Worm (Caenorhabditis elegans) whole organism, midembryonic: ENCODE data around the gene fbxb-96.
"Not testable (repeated sequence)": the region's sequence is repeated elsewhere in the genome, so short reads cannot be mapped to it uniquely, and the experiment has no call there.

Experiments
- T22C8.4 ChIP-seq: fragments of 200-800 bp; sonication (Bioruptor generic); IDR thresholded peaks from 2 replicates; pipeline ENCODE4 v1.3.6; 2022; ENCODE audit warnings: missing genetic modification characterization, missing compliant biosample characterization
- cog-1 ChIP-seq: sonication (generic microtip); optimal IDR thresholded peaks from 2 replicates; lab custom pipeline; 2016; ENCODE audit warnings: missing genetic modification characterization, missing compliant biosample characterization
- flt-1 ChIP-seq: fragments of 200-800 bp; sonication (Bioruptor generic); IDR thresholded peaks from 2 replicates; pipeline ENCODE4 v1.3.6; 2022; ENCODE audit warnings: missing genetic modification characterization, missing compliant biosample characterization
- klf-2 ChIP-seq: fragments of 200-800 bp; sonication (Bioruptor generic); conservative IDR thresholded peaks from 2 replicates; pipeline ENCODE4 v1.3.6; 2022; ENCODE audit warnings: missing genetic modification reagents, missing genetic modification characterization, missing compliant biosample characterization
- med-1 ChIP-seq: sonication (generic microtip); optimal IDR thresholded peaks from 2 replicates; lab custom pipeline; 2017; ENCODE audit warnings: missing genetic modification characterization, mild to moderate bottlenecking, missing compliant biosample characterization, antibody characterized with exemption, missing genetic modification reagents; ENCODE audit not compliant: insufficient read depth
- ref-1 ChIP-seq: fragments of 200-800 bp; sonication (Bioruptor generic); conservative IDR thresholded peaks from 2 replicates; pipeline ENCODE4 v1.3.6; 2022; ENCODE audit warnings: missing genetic modification reagents, missing genetic modification characterization, missing compliant biosample characterization
- tab-1 ChIP-seq: fragments of 200-800 bp; sonication (Bioruptor generic); IDR thresholded peaks from 2 replicates; pipeline ENCODE4 v1.3.6; 2022; ENCODE audit warnings: missing genetic modification characterization, missing compliant biosample characterization
- ztf-23 ChIP-seq: fragments of 200-800 bp; sonication (Bioruptor generic); IDR thresholded peaks from 2 replicates; pipeline ENCODE4 v1.3.6; 2022; ENCODE audit warnings: missing genetic modification reagents, missing genetic modification characterization, missing compliant biosample characterization
- ztf-29 ChIP-seq: fragments of 200-800 bp; sonication (Bioruptor generic); IDR thresholded peaks from 2 replicates; pipeline ENCODE4 v1.3.6; 2022; ENCODE audit warnings: missing genetic modification reagents, missing genetic modification characterization, missing compliant biosample characterization

fbxb-96 gene

DNA sequence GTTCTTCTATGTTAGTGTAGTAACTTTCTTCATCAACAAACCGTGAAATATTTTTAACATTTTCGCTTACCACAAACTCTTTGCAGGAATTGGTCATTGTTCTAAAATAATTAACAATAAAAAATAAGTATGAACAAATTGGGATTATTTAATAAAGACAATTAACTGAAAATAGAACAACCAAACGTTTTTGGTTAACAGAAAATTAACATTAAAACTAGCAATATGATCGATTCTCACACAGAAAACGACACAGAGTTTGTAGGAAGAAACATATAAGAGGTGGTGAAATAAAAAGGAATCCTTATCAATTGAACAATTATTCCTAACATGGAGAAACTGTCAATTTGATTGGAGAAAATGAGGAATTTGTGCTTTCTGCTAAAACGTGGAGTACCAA, 28.5 kb upstream of the fbxb-96 start, which contains the start of gene math-16:
math-16 (minus strand) TSS at position 101 of the 400 bp plus-strand sequence.
- no peak for TF ChIP-seq ztf-23 (GFP tag; lab: Robert Waterston, UW)
- no peak for TF ChIP-seq klf-2 (GFP tag; lab: Robert Waterston, UW)
- TF ChIP-seq T22C8.4 (GFP tag; lab: Robert Waterston, UW): no peak
- TF ChIP-seq ref-1: no peak
- no peak for TF ChIP-seq cog-1 (tag; lab: Kevin White, UChicago)
- TF ChIP-seq med-1 (GFP tag; lab: Kevin White, UChicago): no peak
- TF ChIP-seq flt-1 (GFP tag; lab: Robert Waterston, UW): no peak
- TF ChIP-seq ztf-29 (GFP tag; lab: Robert Waterston, UW): no peak
- TF ChIP-seq tab-1: no peak

DNA sequence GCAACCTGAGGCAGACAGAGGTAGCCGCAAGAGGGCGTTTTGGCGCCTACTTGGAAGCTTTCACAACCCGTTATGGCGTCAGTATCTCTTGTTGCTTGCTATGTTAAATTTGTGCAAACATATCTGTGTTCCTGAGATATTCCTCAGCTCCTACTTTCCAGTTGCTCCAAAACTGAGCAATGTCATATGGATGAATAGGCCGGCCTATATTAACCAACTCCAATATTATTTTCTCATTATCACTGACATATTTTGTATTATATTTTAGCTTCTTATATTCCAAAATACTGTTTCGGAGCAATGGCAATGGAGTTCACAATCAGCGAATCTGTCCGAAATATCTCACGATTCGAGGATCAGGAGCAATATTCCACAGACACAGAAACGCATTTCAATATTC, 25.5 kb upstream of the fbxb-96 start, which contains the start of gene math-13:
math-13 (plus strand) TSS at position 301 of the 400 bp plus-strand sequence.
- TF ChIP-seq cog-1 (tag; lab: Kevin White, UChicago): no peak
- TF ChIP-seq ztf-29 (GFP tag; lab: Robert Waterston, UW): no peak
- TF ChIP-seq tab-1: no peak
- TF ChIP-seq ztf-23 (GFP tag; lab: Robert Waterston, UW): no peak
- TF ChIP-seq klf-2 (GFP tag; lab: Robert Waterston, UW): no peak

DNA sequence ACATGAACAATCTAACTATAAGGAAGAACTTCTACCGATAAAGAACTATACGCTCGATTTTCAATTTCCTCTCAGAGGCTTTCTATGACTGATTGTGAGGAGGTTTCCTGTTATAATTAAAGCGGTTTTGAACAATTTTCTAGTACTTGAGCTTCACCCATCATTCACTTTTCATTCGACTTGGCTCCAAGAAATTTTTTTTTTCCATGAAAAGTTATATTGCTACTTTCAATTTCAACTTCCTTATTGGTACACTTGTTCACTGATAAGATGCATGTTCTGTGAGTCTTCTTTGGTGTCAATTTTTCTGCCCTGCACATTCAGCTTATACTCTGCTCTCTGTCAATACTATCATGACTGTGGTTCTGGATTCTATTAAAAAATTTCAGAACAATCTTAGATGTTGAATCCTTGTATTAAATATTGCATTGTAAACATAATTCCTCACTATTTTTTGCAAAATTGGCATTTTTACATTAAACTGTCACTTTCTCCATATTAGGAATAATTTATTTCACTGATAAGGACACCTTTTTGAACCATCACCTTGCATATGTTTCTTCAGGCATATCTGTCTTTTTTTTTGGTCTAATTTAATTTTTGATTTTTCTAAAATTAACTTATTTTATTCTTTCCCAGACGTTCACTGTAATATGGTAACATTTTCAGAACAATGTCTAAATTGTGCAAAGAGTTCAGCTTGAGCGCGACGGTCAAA, 20.8 kb upstream of the fbxb-96 start, which contains the start of gene math-10:
math-10 (plus strand) TSS at position 668 of the 718 bp plus-strand sequence.
- TF ChIP-seq tab-1 (no peak), cog-1 (tag; lab: Kevin White, UChicago) (no peak), klf-2 (GFP tag; lab: Robert Waterston, UW) (no peak), ztf-29 (GFP tag; lab: Robert Waterston, UW) (no peak), ztf-23 (GFP tag; lab: Robert Waterston, UW) (no peak), ref-1 (no peak), T22C8.4 (GFP tag; lab: Robert Waterston, UW) (no peak)

DNA sequence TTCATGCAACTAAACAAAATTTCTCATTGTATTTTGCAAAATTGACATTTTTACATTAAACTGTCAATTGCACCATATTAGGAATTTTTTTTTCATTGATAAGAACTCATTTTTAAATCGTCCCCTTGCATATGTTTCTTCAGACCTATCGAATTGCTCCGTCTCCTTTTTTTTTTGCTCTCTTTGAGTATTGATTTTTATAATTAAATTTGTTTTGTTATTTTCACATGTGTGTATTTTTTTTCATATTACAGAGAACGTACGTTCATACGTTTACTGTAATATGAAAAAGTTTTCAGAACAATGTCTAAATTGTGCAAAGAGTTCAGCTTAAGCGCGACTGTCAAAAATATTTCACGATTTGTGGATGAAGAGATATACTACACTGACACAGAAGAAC, 18.9 kb upstream of the fbxb-96 start, which contains the start of gene math-14:
math-14 (plus strand) TSS at position 301 of the 400 bp plus-strand sequence.
- TF ChIP-seq cog-1 (tag; lab: Kevin White, UChicago): no peak
- no peak for TF ChIP-seq T22C8.4 (GFP tag; lab: Robert Waterston, UW)
- TF ChIP-seq ztf-29 (GFP tag; lab: Robert Waterston, UW): no peak

DNA sequence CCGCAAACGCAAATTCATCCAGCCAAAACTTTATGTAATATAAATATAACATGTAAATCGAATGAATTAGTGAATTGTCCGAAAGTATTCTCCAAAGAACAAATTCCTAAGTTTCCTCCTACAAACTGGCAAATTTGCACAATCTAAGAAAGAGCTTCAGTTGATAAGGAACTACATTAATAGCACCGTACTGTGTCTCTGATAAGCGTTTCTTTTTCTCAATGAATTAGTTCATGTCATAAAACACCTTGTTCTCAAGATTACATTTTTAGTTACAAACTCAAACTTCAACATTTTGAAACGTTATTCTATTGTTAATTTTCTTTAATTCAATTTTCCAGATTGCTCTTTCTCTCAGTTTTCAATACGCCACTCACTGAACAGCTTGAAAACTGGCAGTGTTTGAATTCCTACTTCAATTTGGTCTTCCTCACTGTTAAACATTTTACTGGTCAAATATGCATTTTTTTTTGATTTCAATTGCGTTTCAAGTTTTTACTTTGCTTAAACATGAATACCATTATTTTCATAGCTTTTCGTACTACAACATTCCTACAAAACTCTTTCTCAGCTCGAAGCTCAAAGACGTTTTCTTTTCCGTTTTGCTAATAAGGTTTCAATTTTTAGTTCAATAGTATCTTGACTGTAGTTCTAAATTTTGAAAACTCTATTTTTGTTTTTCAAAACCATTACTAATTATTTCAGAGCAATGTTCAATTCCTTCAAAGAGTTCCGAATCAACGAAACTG, 15.7 kb upstream of the fbxb-96 start, which contains the start of gene math-15:
math-15 (plus strand) TSS at position 699 of the 749 bp plus-strand sequence.
- TF ChIP-seq cog-1 (tag; lab: Kevin White, UChicago) (no peak), klf-2 (GFP tag; lab: Robert Waterston, UW) (no peak), ref-1 (no peak), tab-1 (no peak), T22C8.4 (GFP tag; lab: Robert Waterston, UW) (no peak), ztf-23 (GFP tag; lab: Robert Waterston, UW) (no peak), med-1 (GFP tag; lab: Kevin White, UChicago) (no peak), ztf-29 (GFP tag; lab: Robert Waterston, UW) (no peak), flt-1 (GFP tag; lab: Robert Waterston, UW) (no peak)

DNA sequence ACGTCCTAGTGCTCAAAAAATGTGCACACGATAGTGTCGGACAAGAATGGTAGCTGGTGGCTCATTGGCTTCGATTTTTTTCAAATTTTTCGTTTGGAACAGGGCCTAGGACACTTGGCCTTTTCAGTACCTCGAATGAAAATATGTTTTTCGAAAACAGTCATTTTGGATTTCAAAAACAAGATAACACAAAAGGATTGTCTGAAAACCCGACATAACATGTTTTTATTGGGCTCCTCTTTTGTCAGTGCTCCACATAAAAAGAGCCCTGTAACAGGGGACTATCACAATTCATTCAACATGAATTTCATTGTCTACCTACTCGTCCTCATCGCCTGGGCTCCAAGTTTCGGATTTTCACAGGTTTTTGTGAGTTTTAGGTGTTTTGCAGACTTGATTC, 14.1 kb upstream of the fbxb-96 start, which contains the start of gene C16C4.17:
C16C4.17 (plus strand) TSS at position 301 of the 400 bp plus-strand sequence.
- TF ChIP-seq tab-1 (no peak), ztf-23 (GFP tag; lab: Robert Waterston, UW) (no peak), flt-1 (GFP tag; lab: Robert Waterston, UW) (no peak), cog-1 (tag; lab: Kevin White, UChicago) (no peak), ztf-29 (GFP tag; lab: Robert Waterston, UW) (no peak), med-1 (GFP tag; lab: Kevin White, UChicago) (no peak), klf-2 (GFP tag; lab: Robert Waterston, UW) (no peak), ref-1 (no peak), T22C8.4 (GFP tag; lab: Robert Waterston, UW) (no peak)

DNA sequence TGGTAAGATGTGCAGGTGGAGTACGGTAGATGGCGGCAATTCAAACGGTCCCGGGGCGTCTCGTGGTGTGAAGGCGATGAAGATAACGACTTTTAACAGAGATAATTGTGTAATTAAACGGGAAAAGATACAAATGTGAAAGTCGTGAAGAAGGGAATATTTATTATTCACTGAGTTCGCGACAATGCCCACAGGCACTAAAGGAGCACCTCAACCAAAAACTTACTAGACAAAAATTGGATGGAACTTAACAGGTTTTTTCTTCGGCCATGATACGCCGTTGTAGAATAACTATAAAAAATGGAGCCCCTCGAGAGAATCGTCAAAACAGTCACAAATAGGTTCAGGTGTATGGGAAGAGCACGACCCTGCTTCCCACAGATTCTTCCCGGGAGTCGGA, 12.1 kb upstream of the fbxb-96 start, which contains the start of gene fbxb-98:
fbxb-98 (plus strand) TSS at position 301 of the 400 bp plus-strand sequence.
- TF ChIP-seq T22C8.4 (GFP tag; lab: Robert Waterston, UW); cog-1 (tag; lab: Kevin White, UChicago); ztf-23 (GFP tag; lab: Robert Waterston, UW): not testable (repeated sequence)

DNA sequence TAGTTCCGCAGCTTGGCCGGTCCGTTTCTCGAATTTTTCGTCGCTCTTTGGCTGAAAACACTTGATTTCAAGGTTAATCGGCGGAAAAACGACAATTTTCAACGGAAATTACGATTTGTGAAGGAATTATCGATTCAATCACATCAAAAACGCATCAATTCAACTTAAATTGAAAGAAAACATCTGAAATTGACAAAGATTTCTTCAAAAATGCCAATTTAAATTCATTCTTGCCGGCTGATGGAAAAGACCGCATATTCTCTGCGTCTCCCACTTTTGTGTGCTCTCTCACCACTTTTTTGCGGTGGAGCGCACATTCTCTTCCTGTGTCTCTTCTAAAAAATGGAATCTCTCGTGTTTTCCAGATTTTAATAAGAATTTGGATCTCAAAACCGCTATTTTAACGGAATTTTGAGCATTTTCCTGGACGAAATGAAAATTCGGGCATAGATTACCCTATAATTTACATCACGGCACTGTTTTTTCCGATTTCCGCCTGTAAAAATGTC, 11.1 kb upstream of the fbxb-96 start, which contains the start of gene C16C4.18:
C16C4.18 (minus strand) TSS at position 51 of the 509 bp plus-strand sequence.
- TF ChIP-seq ref-1; tab-1; klf-2 (GFP tag; lab: Robert Waterston, UW): not testable (repeated sequence)

DNA sequence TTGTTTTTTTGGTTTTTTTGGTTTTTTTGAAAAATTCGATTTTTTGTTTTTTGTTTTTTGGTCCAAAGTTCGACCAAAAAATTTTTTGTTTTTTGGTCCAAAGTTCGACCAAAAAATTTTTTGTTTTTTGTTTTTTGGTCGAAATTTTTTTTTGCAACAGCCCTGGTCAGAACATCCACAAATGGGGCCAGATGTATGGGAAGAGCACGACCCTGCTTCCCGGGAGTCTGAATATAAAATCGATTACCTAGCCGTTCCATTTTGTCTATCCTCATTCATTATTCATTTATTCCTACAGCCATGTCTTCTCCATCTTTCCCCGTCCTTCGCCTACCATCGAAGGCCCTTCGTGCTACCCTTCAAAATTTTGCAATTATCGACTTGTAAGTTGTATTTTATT, 3.9 kb upstream of the fbxb-96 start, which contains the start of gene fbxb-95:
fbxb-95 (plus strand) TSS at position 301 of the 400 bp plus-strand sequence.
- not testable (repeated sequence) for TF ChIP-seq flt-1 (GFP tag; lab: Robert Waterston, UW); med-1 (GFP tag; lab: Kevin White, UChicago); ref-1
